Fruit fly (Drosophila melanogaster): Measurements from ENCODE around the gene Rpp30.

DNA sequence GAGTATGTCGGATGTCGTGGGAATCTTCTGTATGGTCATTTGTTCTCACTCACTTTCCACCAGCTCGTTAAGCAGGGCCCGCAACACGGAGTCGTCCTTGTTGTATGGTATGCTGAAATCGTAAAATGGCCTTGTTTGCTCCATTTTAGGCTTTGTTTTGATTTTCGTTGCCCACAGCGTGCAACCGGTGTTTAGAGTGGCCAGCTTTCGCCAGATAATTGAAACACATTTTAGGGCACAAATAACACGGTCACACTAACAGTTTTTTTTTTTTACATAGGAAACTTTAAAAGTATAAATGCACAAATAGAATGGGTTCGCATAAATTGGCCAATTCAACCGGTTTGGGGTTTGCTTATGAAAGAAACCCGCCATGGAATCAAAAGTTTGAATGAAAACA, at the start of gene Rpp30:
- no peak for TF ChIP-seq ttk (optimal IDR thresholded peaks at IDR 0.05)
- no peak for TF ChIP-seq psq (optimal IDR thresholded peaks at IDR 0.05)
- TF ChIP-seq Myc (optimal IDR thresholded peaks at IDR 0.05) = no peak

Measured in Kc167 (cell line).